Fruit fly (Drosophila melanogaster) whole organism, embryonic: ENCODE results near the gene CG11131.
A peak's percentile ranks its signal among the peaks of the same experiment; 100 is the strongest.

Experiments used
- Atf3 ChIP-seq: fragments of 200-800 bp; sonication (Bioruptor generic); optimal IDR thresholded peaks from 3 replicates; lab custom pipeline; 2016; ENCODE audit warnings: missing biosample characterization, missing genetic modification characterization
- CG1024 ChIP-seq: fragments of 200-800 bp; sonication (Bioruptor generic); IDR thresholded peaks from 2 replicates; pipeline ENCODE4 v1.3.6; 2022; ENCODE audit warnings: missing biosample characterization, missing genetic modification characterization
- CG10321 ChIP-seq: fragments of 200-800 bp; sonication (Bioruptor generic); IDR thresholded peaks from 2 replicates; pipeline ENCODE4 v1.3.6; 2022; ENCODE audit warnings: missing biosample characterization, missing genetic modification characterization
- CG10565 ChIP-seq: fragments of 200-800 bp; sonication (Bioruptor generic); optimal IDR thresholded peaks from 3 replicates; lab custom pipeline; 2016; ENCODE audit warnings: missing biosample characterization, mild to moderate bottlenecking, missing genetic modification characterization
- CG11696 ChIP-seq: fragments of 200-800 bp; sonication (Bioruptor generic); IDR thresholded peaks from 2 replicates; pipeline ENCODE4 v1.3.6; 2022; ENCODE audit warnings: missing biosample characterization, missing genetic modification characterization
- CG11723 ChIP-seq: fragments of 200-800 bp; sonication (Bioruptor generic); optimal IDR thresholded peaks from 2 replicates; lab custom pipeline; 2017; ENCODE audit warnings: missing biosample characterization, mild to moderate bottlenecking, missing genetic modification characterization
- CG12391 ChIP-seq: fragments of 200-800 bp; sonication (Bioruptor generic); optimal IDR thresholded peaks from 3 replicates; lab custom pipeline; 2018; ENCODE audit warnings: missing biosample characterization, mild to moderate bottlenecking, missing genetic modification characterization, moderate library complexity
- CG17802 ChIP-seq: fragments of 200-800 bp; sonication (Bioruptor generic); optimal IDR thresholded peaks from 2 replicates; lab custom pipeline; 2018; ENCODE audit warnings: missing biosample characterization, mild to moderate bottlenecking, missing genetic modification characterization, moderate library complexity
- CG1832 ChIP-seq: fragments of 200-800 bp; sonication (Bioruptor generic); optimal IDR thresholded peaks from 2 replicates; lab custom pipeline; 2017; ENCODE audit warnings: missing biosample characterization, mild to moderate bottlenecking, missing genetic modification characterization, inconsistent platforms
- CG30020 ChIP-seq: fragments of 200-800 bp; optimal IDR thresholded peaks from 2 replicates; lab custom pipeline; 2019; ENCODE audit warnings: missing biosample characterization, mild to moderate bottlenecking, missing genetic modification characterization, moderate library complexity
- CG33213 ChIP-seq: fragments of 200-800 bp; sonication (Bioruptor generic); optimal IDR thresholded peaks from 3 replicates; lab custom pipeline; 2016; ENCODE audit warnings: missing biosample characterization, missing genetic modification characterization
- CG7372 ChIP-seq: fragments of 200-800 bp; sonication (Bioruptor generic); IDR thresholded peaks from 2 replicates; pipeline ENCODE4 v1.3.6; 2022; ENCODE audit warnings: missing biosample characterization, missing genetic modification characterization
- CG8944 ChIP-seq: fragments of 200-800 bp; sonication (Bioruptor generic); optimal IDR thresholded peaks from 3 replicates; lab custom pipeline; 2016; ENCODE audit warnings: missing biosample characterization, missing genetic modification characterization
- CG9932 ChIP-seq: fragments of 200-800 bp; sonication (Bioruptor generic); IDR thresholded peaks from 2 replicates; pipeline ENCODE4 v1.3.6; 2022; ENCODE audit warnings: missing biosample characterization, missing genetic modification characterization
- Dad ChIP-seq: fragments of 200-800 bp; sonication (Bioruptor generic); optimal IDR thresholded peaks from 3 replicates; lab custom pipeline; 2016; ENCODE audit warnings: missing biosample characterization, missing genetic modification characterization
- Dbx ChIP-seq: fragments of 200-800 bp; sonication (Bioruptor generic); IDR thresholded peaks from 3 replicates; pipeline ENCODE4 v1.3.6; 2022; ENCODE audit warnings: missing biosample characterization, missing genetic modification characterization
- Doc2 ChIP-seq: fragments of 200-800 bp; sonication (Bioruptor generic); IDR thresholded peaks from 2 replicates; pipeline ENCODE4 v1.3.6; 2022; ENCODE audit warnings: missing biosample characterization, missing genetic modification characterization
- Doc3 ChIP-seq: fragments of 200-800 bp; sonication (Bioruptor generic); IDR thresholded peaks from 3 replicates; pipeline ENCODE4 v1.3.6; 2022; ENCODE audit warnings: missing biosample characterization, missing genetic modification characterization; ENCODE audit not compliant: partially characterized antibody
- Ets65A ChIP-seq: fragments of 200-800 bp; sonication (Bioruptor generic); peaks from one replicate; lab custom pipeline; 2016; ENCODE audit warnings: missing biosample characterization, missing genetic modification characterization
- Fer1 ChIP-seq: fragments of 200-800 bp; sonication (Bioruptor generic); optimal IDR thresholded peaks from 2 replicates; lab custom pipeline; 2017; ENCODE audit warnings: missing biosample characterization, mild to moderate bottlenecking, missing genetic modification characterization
- Gug ChIP-seq: fragments of 200-800 bp; sonication (Bioruptor generic); IDR thresholded peaks from 4 replicates; pipeline ENCODE4 v1.3.6; 2022; ENCODE audit warnings: missing biosample characterization, missing genetic modification characterization
- H2.0 ChIP-seq: fragments of 200-800 bp; sonication (Bioruptor generic); IDR thresholded peaks from 2 replicates; pipeline ENCODE4 v1.3.6; 2022; ENCODE audit warnings: missing biosample characterization, missing genetic modification characterization
- HmgZ ChIP-seq: fragments of 200-800 bp; sonication (Bioruptor generic); optimal IDR thresholded peaks from 2 replicates; lab custom pipeline; 2018; ENCODE audit warnings: missing biosample characterization, mild to moderate bottlenecking, missing genetic modification characterization
- Lhr ChIP-seq: fragments of 200-800 bp; sonication (Bioruptor generic); optimal IDR thresholded peaks from 3 replicates; lab custom pipeline; 2017; ENCODE audit warnings: mild to moderate bottlenecking, missing biosample characterization, missing genetic modification reagents, missing genetic modification characterization
- Meics ChIP-seq: fragments of 200-800 bp; sonication (Bioruptor generic); optimal IDR thresholded peaks from 2 replicates; lab custom pipeline; 2017; ENCODE audit warnings: missing biosample characterization, mild to moderate bottlenecking, missing genetic modification characterization
- Sox100B ChIP-seq: fragments of 200-800 bp; sonication (Bioruptor generic); optimal IDR thresholded peaks from 3 replicates; lab custom pipeline; 2018; ENCODE audit warnings: missing biosample characterization, mild to moderate bottlenecking, missing genetic modification characterization
- Sox102F ChIP-seq: fragments of 200-800 bp; sonication (Bioruptor generic); optimal IDR thresholded peaks from 2 replicates; lab custom pipeline; 2018; ENCODE audit warnings: missing biosample characterization, mild to moderate bottlenecking, missing genetic modification characterization, moderate library complexity
- Sry-β ChIP-seq: fragments of 200-800 bp; sonication (Bioruptor generic); optimal IDR thresholded peaks from 2 replicates; lab custom pipeline; 2018; ENCODE audit warnings: missing biosample characterization, mild to moderate bottlenecking, missing genetic modification characterization, moderate library complexity
- Vsx1 ChIP-seq: fragments of 200-800 bp; sonication (Bioruptor generic); optimal IDR thresholded peaks from 2 replicates; lab custom pipeline; 2017; ENCODE audit warnings: missing biosample characterization, mild to moderate bottlenecking, missing genetic modification characterization, missing genetic modification reagents
- Xrp1 ChIP-seq: fragments of 200-800 bp; sonication (Bioruptor generic); IDR thresholded peaks from 2 replicates; pipeline ENCODE4 v1.3.6; 2022; ENCODE audit warnings: missing biosample characterization, missing genetic modification characterization
- ase ChIP-seq: fragments of 200-800 bp; sonication (Bioruptor generic); IDR thresholded peaks from 3 replicates; pipeline ENCODE4 v1.3.6; 2022; ENCODE audit warnings: missing biosample characterization, missing genetic modification characterization
- dpn ChIP-seq, 2 experiments: fragments of 200-800 bp; sonication (Bioruptor generic); optimal IDR thresholded peaks; 3 replicates each; lab custom pipeline; 2016; ENCODE audit warnings: missing biosample characterization in 2 of 2, missing genetic modification characterization in 2 of 2
- eyg ChIP-seq: fragments of 200-800 bp; sonication (Bioruptor generic); optimal IDR thresholded peaks from 3 replicates; lab custom pipeline; 2016; ENCODE audit warnings: missing biosample characterization, missing genetic modification characterization
- fd96Cb ChIP-seq: fragments of 200-800 bp; sonication (Bioruptor generic); optimal IDR thresholded peaks from 2 replicates; lab custom pipeline; 2018; ENCODE audit warnings: missing biosample characterization, mild to moderate bottlenecking, missing genetic modification characterization, moderate library complexity
- gro ChIP-seq: fragments of 200-800 bp; sonication (Bioruptor generic); optimal IDR thresholded peaks from 2 replicates; lab custom pipeline; 2016; ENCODE audit warnings: missing biosample characterization, missing genetic modification characterization
- h ChIP-seq: fragments of >200 bp; optimal IDR thresholded peaks from 2 replicates; lab custom pipeline; 2017
- hbn ChIP-seq: fragments of 200-800 bp; sonication (Bioruptor generic); IDR thresholded peaks from 2 replicates; pipeline ENCODE4 v1.3.6; 2022; ENCODE audit warnings: missing biosample characterization, missing genetic modification characterization; ENCODE audit not compliant: partially characterized antibody
- insv ChIP-seq, 2 experiments: fragments of 200-800 bp; sonication (Bioruptor generic); optimal IDR thresholded peaks; 3 replicates each; lab custom pipeline; 2016 to 2018; ENCODE audit warnings: missing biosample characterization in 2 of 2, missing genetic modification characterization in 2 of 2
- jumu ChIP-seq: fragments of 200-800 bp; sonication (Bioruptor generic); optimal IDR thresholded peaks from 3 replicates; lab custom pipeline; 2016; ENCODE audit warnings: missing biosample characterization, missing genetic modification characterization
- kni ChIP-seq: fragments of 200-800 bp; sonication (Bioruptor generic); optimal IDR thresholded peaks from 3 replicates; lab custom pipeline; 2017; ENCODE audit warnings: mild to moderate bottlenecking, missing biosample characterization, missing genetic modification reagents, missing genetic modification characterization
- nom ChIP-seq: fragments of 200-800 bp; sonication (Bioruptor generic); optimal IDR thresholded peaks from 2 replicates; lab custom pipeline; 2017; ENCODE audit warnings: missing biosample characterization, missing genetic modification characterization, mild to moderate bottlenecking, moderate library complexity, missing genetic modification reagents
- odd ChIP-seq: fragments of 200-800 bp; sonication (Bioruptor generic); optimal IDR thresholded peaks from 2 replicates; lab custom pipeline; 2017; ENCODE audit warnings: missing biosample characterization, mild to moderate bottlenecking, missing genetic modification characterization
- prd ChIP-seq, 3 experiments: fragments of >200 bp in 2 of 3; fragments of 200-800 bp in 1 of 3; sonication (Bioruptor generic) in 1 of 3; optimal IDR thresholded peaks in 2 of 3; IDR thresholded peaks in 1 of 3; 2 replicates in 2 of 3; 3 replicates in 1 of 3; pipeline versions ENCODE4 v1.3.6 to Lab custom; 2017 to 2022; ENCODE audit warnings: missing biosample characterization in 1 of 3, missing genetic modification characterization in 1 of 3
- tgo ChIP-seq: fragments of 200-800 bp; sonication (Bioruptor generic); IDR thresholded peaks from 3 replicates; pipeline ENCODE4 v1.3.6; 2022; ENCODE audit warnings: missing biosample characterization, missing genetic modification characterization
- tll ChIP-seq, 2 experiments: fragments of 200-800 bp in 1 of 2; fragments of >200 bp in 1 of 2; sonication (Bioruptor generic) in 1 of 2; optimal IDR thresholded peaks; 2 replicates each; lab custom pipeline; 2017 to 2019; ENCODE audit warnings: missing biosample characterization in 2 of 2, missing genetic modification characterization in 2 of 2, mild to moderate bottlenecking in 1 of 2, moderate library complexity in 1 of 2
- trh ChIP-seq: fragments of 200-800 bp; sonication (Bioruptor generic); optimal IDR thresholded peaks from 2 replicates; lab custom pipeline; 2016; ENCODE audit warnings: missing biosample characterization, missing genetic modification characterization
- tup ChIP-seq: fragments of 200-800 bp; sonication (Bioruptor generic); optimal IDR thresholded peaks from 2 replicates; lab custom pipeline; 2016; ENCODE audit warnings: missing biosample characterization, mild to moderate bottlenecking, missing genetic modification characterization, moderate library complexity
- wek ChIP-seq: fragments of 200-800 bp; sonication (Bioruptor generic); optimal IDR thresholded peaks from 3 replicates; lab custom pipeline; 2018; ENCODE audit warnings: missing biosample characterization, mild to moderate bottlenecking, missing genetic modification characterization, moderate library complexity
- zf30C ChIP-seq: fragments of 200-800 bp; sonication (Bioruptor generic); optimal IDR thresholded peaks from 3 replicates; lab custom pipeline; 2018; ENCODE audit warnings: missing biosample characterization, mild to moderate bottlenecking, missing genetic modification characterization
- zfh1 ChIP-seq: fragments of 200-800 bp; sonication (Bioruptor generic); IDR thresholded peaks from 3 replicates; pipeline ENCODE4 v1.3.6; 2022; ENCODE audit warnings: missing biosample characterization, missing genetic modification characterization
- zfh2 ChIP-seq: fragments of 200-800 bp; sonication (Bioruptor generic); optimal IDR thresholded peaks from 2 replicates; lab custom pipeline; 2016; ENCODE audit warnings: missing biosample characterization, missing genetic modification characterization

CG11131 gene

DNA sequence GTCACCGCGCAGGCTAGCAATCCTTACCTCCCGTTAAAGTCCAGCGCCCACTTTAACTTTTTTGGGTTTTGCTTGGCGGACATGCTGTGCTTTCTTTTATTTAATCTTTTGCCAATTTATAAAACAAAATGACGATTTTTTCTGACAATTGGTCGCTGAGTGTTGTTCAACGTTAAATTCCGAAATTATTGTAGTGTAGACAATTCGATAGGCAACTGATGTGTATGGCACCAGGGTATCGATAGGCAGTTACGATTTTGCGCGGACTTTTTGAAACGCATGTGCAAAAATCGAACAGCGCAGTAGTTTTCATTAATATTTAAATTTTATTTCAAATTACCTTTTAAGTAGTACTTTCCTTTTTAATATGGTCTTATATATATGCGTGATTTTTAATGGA, 30.5 kb upstream of the CG11131 start, which contains the start of gene EMC4 (continued):
- TF ChIP-seq CG1832 (GFP tag; lab: Kevin White, UChicago) (no peak), Meics (GFP tag; lab: Kevin White, UChicago) (no peak), Vsx1 (no peak), Lhr (GFP tag; lab: Kevin White, UChicago) (peak; percentile 17), Atf3 (GFP tag; lab: Kevin White, UChicago) (no peak), Fer1 (GFP tag; lab: Kevin White, UChicago) (peak; percentile 72), tgo (GFP tag; lab: Robert Waterston, UW) (no peak), CG11723 (GFP tag; lab: Kevin White, UChicago) (no peak), zf30C (peak; percentile 64), CG12391 (tag; lab: Kevin White, UChicago) (peak; percentile 54), eyg (peak; percentile 8), H2.0 (no peak), CG1024 (no peak), Doc2 (GFP tag; lab: Robert Waterston, UW) (no peak), trh (no peak), CG17802 (tag; lab: Kevin White, UChicago) (no peak), CG10565 (GFP tag; lab: Kevin White, UChicago) (no peak), jumu (peak; percentile 23), CG33213 (GFP tag; lab: Kevin White, UChicago) (peak; percentile 63), CG30020 (tag; lab: Kevin White, UChicago) (peak; percentile 32), h (lab: Kevin White, UChicago) (no peak), Dad (GFP tag; lab: Kevin White, UChicago) (peak; percentile 56), CG7372 (GFP tag; lab: Robert Waterston, UW) (no peak), zfh1 (GFP tag; lab: Robert Waterston, UW) (peak; percentile 59; the same call in 1 of the 3 replicates), wek (GFP tag; lab: Kevin White, UChicago) (no peak), CG11696 (GFP tag; lab: Robert Waterston, UW) (no peak), ase (GFP tag; lab: Robert Waterston, UW) (no peak), kni (no peak), Xrp1 (GFP tag; lab: Robert Waterston, UW) (peak; percentile 38), CG8944 (no peak), Dbx (GFP tag; lab: Robert Waterston, UW) (peak; percentile 71; the same call in 2 of the 3 replicates), hbn (GFP tag; lab: Robert Waterston, UW) (peak; percentile 42; the same call in 1 of the 2 replicates), tup (no peak), CG10321 (GFP tag; lab: Robert Waterston, UW) (no peak), Sry-β (GFP tag; lab: Kevin White, UChicago) (no peak), Sox100B (GFP tag; lab: Kevin White, UChicago) (no peak), nom (GFP tag; lab: Kevin White, UChicago) (peak; percentile 33), gro (GFP tag; lab: Kevin White, UChicago) (peak; percentile 76), fd96Cb (no peak), dpn (GFP tag; optimal IDR thresholded peaks at IDR 0.05; lab: Kevin White, UChicago) (peak; percentile 53 to 62), tll (GFP tag; optimal IDR thresholded peaks at IDR 0.05; lab: Kevin White, UChicago) (no peak), Ets65A (GFP tag; lab: Kevin White, UChicago) (peak; percentile 93), odd (GFP tag; lab: Kevin White, UChicago) (no peak), Doc3 (peak; percentile 36; the same call in 1 of the 3 replicates), Gug (no peak; the same call in 3 of the 4 replicates), prd (optimal IDR thresholded peaks at IDR 0.05; lab: Kevin White, UChicago) (no peak), prd (GFP tag; IDR thresholded peaks at IDR 0.05; lab: Robert Waterston, UW) (no peak), HmgZ (tag; lab: Kevin White, UChicago) (peak; percentile 77), zfh2 (GFP tag; lab: Kevin White, UChicago) (peak; percentile 62), Sox102F (GFP tag; lab: Kevin White, UChicago) (no peak), insv (GFP tag; optimal IDR thresholded peaks at IDR 0.05; lab: Kevin White, UChicago) (no peak), CG9932 (GFP tag; lab: Robert Waterston, UW) (peak; percentile 73)
